Worm (Caenorhabditis elegans): Measurements from ENCODE around the gene T02E9.5.

Gene T02E9.5

DNA sequence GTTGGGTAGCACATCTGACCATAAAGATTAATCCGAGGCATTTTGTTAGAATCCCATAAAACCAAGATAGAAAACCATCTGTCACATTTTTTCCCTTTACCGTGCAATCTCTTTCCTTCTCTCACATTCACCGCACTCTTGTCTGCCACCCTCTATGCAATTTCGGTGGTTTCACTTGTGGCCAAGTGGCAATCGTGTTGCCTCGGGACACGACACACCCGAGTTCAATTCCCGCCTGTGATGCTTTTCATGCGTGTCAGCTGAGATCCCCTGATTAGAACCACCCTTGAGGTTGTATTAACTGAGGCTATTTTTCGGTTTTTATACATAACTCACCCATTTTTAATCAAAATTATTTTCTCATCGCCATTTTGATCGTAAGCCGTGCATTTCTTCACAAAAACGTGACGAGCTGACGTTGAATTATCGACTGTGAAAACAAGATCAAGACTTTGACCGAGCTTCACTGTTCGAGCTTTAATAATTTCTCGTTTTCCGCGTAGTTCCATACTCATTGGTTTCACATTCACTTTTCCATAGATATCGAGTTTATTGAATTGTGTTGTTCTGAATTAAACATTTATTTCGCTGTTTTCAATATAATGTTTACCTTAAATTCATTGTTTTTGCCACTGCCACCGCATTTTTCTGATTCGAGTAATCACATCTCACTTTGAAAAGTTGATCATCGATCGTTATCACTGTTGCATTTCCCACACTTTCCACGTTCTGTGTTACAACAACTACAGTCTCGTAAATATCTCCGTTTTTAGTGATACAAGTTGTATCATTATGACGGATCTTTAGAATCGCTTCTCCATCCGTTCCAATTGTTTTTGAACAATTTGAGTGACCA is 27.8 kb upstream of the T02E9.5 start (continued):
- TF ChIP-seq snpc-4 (GFP tag; optimal IDR thresholded peaks at IDR 0.05) (peak; percentile 87), snpc-4 (tag; optimal IDR thresholded peaks at IDR 0.05) (peak; percentile 68 to 91 (median 88)), F39B2.1 (GFP tag; IDR thresholded peaks at IDR 0.05) (peak; percentile 29; the same call in 1 of the 2 replicates), hlh-26 (GFP tag; conservative IDR thresholded peaks at IDR 0.05) (peak; percentile 84), hmg-20 (GFP tag; IDR thresholded peaks at IDR 0.05) (peak; percentile 92), ztf-18 (tag; optimal IDR thresholded peaks at IDR 0.05) (peak; percentile 88), ceh-100 (GFP tag; IDR thresholded peaks at IDR 0.05) (peak; percentile 86), akir-1 (GFP tag; optimal IDR thresholded peaks at IDR 0.05) (peak; percentile 86), nhr-90 (tag; optimal IDR thresholded peaks at IDR 0.05) (peak; percentile 97), attf-3 (GFP tag; conservative IDR thresholded peaks at IDR 0.05) (peak; percentile 80), attf-5 (GFP tag; optimal IDR thresholded peaks at IDR 0.05) (peak; percentile 96), nhr-179 (tag; optimal IDR thresholded peaks at IDR 0.05) (peak; percentile 83), lin-40 (tag; optimal IDR thresholded peaks at IDR 0.05) (peak; percentile 85), dpff-1 (tag; optimal IDR thresholded peaks at IDR 0.05) (peak; percentile 89), hsf-1 (GFP tag; IDR thresholded peaks at IDR 0.05) (peak; percentile 78), mxl-1 (tag; optimal IDR thresholded peaks at IDR 0.05) (peak; percentile 98), ceh-79 (tag; optimal IDR thresholded peaks at IDR 0.05) (peak; percentile 99), fkh-3 (tag; optimal IDR thresholded peaks at IDR 0.05) (peak; percentile 99), dpl-1 (GFP tag; optimal IDR thresholded peaks at IDR 0.05) (peak; percentile 61), rpc-1 (optimal IDR thresholded peaks at IDR 0.05) (peak; percentile 99), rpc-1 (tag; optimal IDR thresholded peaks at IDR 0.05) (peak; percentile 99), madf-3 (GFP tag; IDR thresholded peaks at IDR 0.05) (peak; percentile 94), aptf-3 (GFP tag; IDR thresholded peaks at IDR 0.05) (peak; percentile 97), F33H1.4 (GFP tag; IDR thresholded peaks at IDR 0.05) (peak; percentile 67), hlh-12 (tag; optimal IDR thresholded peaks at IDR 0.05) (peak; percentile 90), zim-3 (tag; optimal IDR thresholded peaks at IDR 0.05) (peak; percentile 99), chd-7 (tag; optimal IDR thresholded peaks at IDR 0.05) (peak; percentile 99), lin-35 (GFP tag; optimal IDR thresholded peaks at IDR 0.05) (peak; percentile 22 to 87 (median 61)), madf-8 (GFP tag; conservative IDR thresholded peaks at IDR 0.05) (peak; percentile 65), snpc-1.3 (tag; optimal IDR thresholded peaks at IDR 0.05; ENCODE audit: insufficient read depth) (peak; percentile 97), sptf-2 (GFP tag; optimal IDR thresholded peaks at IDR 0.05) (peak; percentile 99), ama-1 (optimal IDR thresholded peaks at IDR 0.05) (no peak), ama-1 (GFP tag; optimal IDR thresholded peaks at IDR 0.05) (peak; percentile 95 to 96), F52B5.7 (tag; optimal IDR thresholded peaks at IDR 0.05) (peak; percentile 100), lir-1 (GFP tag; conservative IDR thresholded peaks at IDR 0.05) (peak; percentile 83), efl-1 (GFP tag; optimal IDR thresholded peaks at IDR 0.05) (peak; percentile 53), mes-4 (tag; optimal IDR thresholded peaks at IDR 0.05) (peak; percentile 95), F22D6.2 (tag; optimal IDR thresholded peaks at IDR 0.05) (peak; percentile 71), ceh-40 (GFP tag; IDR thresholded peaks at IDR 0.05) (peak; percentile 96), F37B4.10 (GFP tag; IDR thresholded peaks at IDR 0.05) (peak; percentile 98; the same call in 1 of the 2 replicates), F10E7.11 (tag; optimal IDR thresholded peaks at IDR 0.05) (peak; percentile 99), F57A8.1 (GFP tag; optimal IDR thresholded peaks at IDR 0.05) (peak; percentile 99), cebp-1 (GFP tag; IDR thresholded peaks at IDR 0.05) (peak; percentile 85), cebp-1 (tag; optimal IDR thresholded peaks at IDR 0.05) (peak; percentile 93), sea-2 (GFP tag; IDR thresholded peaks at IDR 0.05) (peak; percentile 94), nfyb-1 (GFP tag; IDR thresholded peaks at IDR 0.05) (peak; percentile 97)

Measured in whole organism, young adult.